Fruit fly (Drosophila melanogaster): ENCODE results near the gene CG11155.

CG11155 gene

dm6 chr4:1112867-1113769 is 13.3 kb upstream of the CG11155 start (continued):
- no peak for TF ChIP-seq fd59A (GFP tag; optimal IDR thresholded peaks at IDR 0.05)
- peak; percentile 94 for TF ChIP-seq Hr39 (GFP tag; optimal IDR thresholded peaks at IDR 0.05)
- TF ChIP-seq dac (GFP tag; optimal IDR thresholded peaks at IDR 0.05), result peak; percentile 88
- TF ChIP-seq dsx (GFP tag; optimal IDR thresholded peaks at IDR 0.05; ENCODE audit: poor library complexity, severe bottlenecking), result no peak
- TF ChIP-seq OdsH (GFP tag; optimal IDR thresholded peaks at IDR 0.05), result peak; percentile 95
- peak; percentile 89 for TF ChIP-seq CG11762 (GFP tag; optimal IDR thresholded peaks at IDR 0.05; ENCODE audit: insufficient read depth)
- no peak for TF ChIP-seq CG16779 (tag; optimal IDR thresholded peaks at IDR 0.05)
- no peak for TF ChIP-seq spab (GFP tag; optimal IDR thresholded peaks at IDR 0.05)
- TF ChIP-seq CG11294 (GFP tag; IDR thresholded peaks at IDR 0.05), result no peak
- TF ChIP-seq CG6854 (GFP tag; optimal IDR thresholded peaks at IDR 0.05), result peak; percentile 58
- peak; percentile 47 for TF ChIP-seq Hr38 (GFP tag; optimal IDR thresholded peaks at IDR 0.05)
- no peak for TF ChIP-seq CG6276 (GFP tag; optimal IDR thresholded peaks at IDR 0.05)
- peak; percentile 96 for TF ChIP-seq acj6 (GFP tag; optimal IDR thresholded peaks at IDR 0.05)
- peak; percentile 94 for TF ChIP-seq CG34406 (GFP tag; optimal IDR thresholded peaks at IDR 0.05)
- TF ChIP-seq CG7368 (GFP tag; optimal IDR thresholded peaks at IDR 0.05), result no peak
- TF ChIP-seq CG6808 (GFP tag; optimal IDR thresholded peaks at IDR 0.05), result no peak
- TF ChIP-seq Eip93F (GFP tag; optimal IDR thresholded peaks at IDR 0.05), result peak; percentile 87
- peak; percentile 96 for TF ChIP-seq Sox14 (GFP tag; optimal IDR thresholded peaks at IDR 0.05)
- peak; percentile 92 for TF ChIP-seq CG10631 (GFP tag; optimal IDR thresholded peaks at IDR 0.05)

dm6 chr4:1115299-1115698 is 11.1 kb upstream of the CG11155 start:
- TF ChIP-seq CG11902 (GFP tag; optimal IDR thresholded peaks at IDR 0.05), result no peak
- no peak for TF ChIP-seq esn (GFP tag; optimal IDR thresholded peaks at IDR 0.05)
- no peak for TF ChIP-seq CG1621 (tag; optimal IDR thresholded peaks at IDR 0.05)
- no peak for TF ChIP-seq achi (GFP tag; optimal IDR thresholded peaks at IDR 0.05)
- no peak for TF ChIP-seq dac (GFP tag; optimal IDR thresholded peaks at IDR 0.05)
- TF ChIP-seq Met (GFP tag; optimal IDR thresholded peaks at IDR 0.05), result no peak
- no peak for TF ChIP-seq vri (GFP tag; optimal IDR thresholded peaks at IDR 0.05)

dm6 chr4:1121888-1122287 is 4.5 kb upstream of the CG11155 start:
- TF ChIP-seq CG11902 (GFP tag; optimal IDR thresholded peaks at IDR 0.05) (no peak), net (GFP tag; optimal IDR thresholded peaks at IDR 0.05) (no peak)

dm6 chr4:1122658-1123606 is 3.5 kb upstream of the CG11155 start, which contains the start of gene Cals:
Gene Cals (minus strand): TSS chr4:1123357.
- peak; percentile 24 for TF ChIP-seq CG6854 (GFP tag; optimal IDR thresholded peaks at IDR 0.05)
- peak; percentile 1 for TF ChIP-seq Eip75B (GFP tag; optimal IDR thresholded peaks at IDR 0.05)
- peak; percentile 16 for TF ChIP-seq CG31627 (GFP tag; optimal IDR thresholded peaks at IDR 0.05)
- peak; percentile 79 for TF ChIP-seq Eip78C (GFP tag)
- no peak for TF ChIP-seq Sox102F (GFP tag; optimal IDR thresholded peaks at IDR 0.05)
- no peak for TF ChIP-seq CG4318 (GFP tag; optimal IDR thresholded peaks at IDR 0.05)
- TF ChIP-seq eg (GFP tag; IDR thresholded peaks at IDR 0.05), result no peak
- TF ChIP-seq Hr39 (GFP tag; optimal IDR thresholded peaks at IDR 0.05), result peak; percentile 7
- TF ChIP-seq pdm3 (GFP tag; optimal IDR thresholded peaks at IDR 0.05), result peak; percentile 14
- TF ChIP-seq dsx (GFP tag; optimal IDR thresholded peaks at IDR 0.05; ENCODE audit: poor library complexity, severe bottlenecking), result no peak
